Fruit fly (Drosophila melanogaster) whole organism, embryonic: ENCODE data around the gene h-cup.
A peak's percentile ranks its signal among the peaks of the same experiment; 100 is the strongest.

Experiments used
- B-H2 ChIP-seq: fragments of 200-800 bp; sonication (Bioruptor generic); optimal IDR thresholded peaks from 2 replicates; lab custom pipeline; 2018; ENCODE audit warnings: missing biosample characterization, mild to moderate bottlenecking, missing genetic modification characterization
- BEAF-32 ChIP-seq: fragments of 200-800 bp; sonication (Bioruptor generic); optimal IDR thresholded peaks from 3 replicates; lab custom pipeline; 2017; ENCODE audit warnings: missing biosample characterization, missing genetic modification characterization, mild to moderate bottlenecking, moderate library complexity, missing genetic modification reagents
- Bteb2 ChIP-seq: fragments of 200-800 bp; sonication (Bioruptor generic); optimal IDR thresholded peaks from 2 replicates; lab custom pipeline; 2016; ENCODE audit warnings: missing biosample characterization, missing genetic modification characterization
- CG12104 ChIP-seq: fragments of 200-800 bp; sonication (Bioruptor generic); optimal IDR thresholded peaks from 3 replicates; lab custom pipeline; 2016; ENCODE audit warnings: missing biosample characterization, missing genetic modification characterization
- CG12236 ChIP-seq: fragments of 200-800 bp; sonication (Bioruptor generic); optimal IDR thresholded peaks from 2 replicates; lab custom pipeline; 2016; ENCODE audit warnings: missing biosample characterization, missing genetic modification characterization
- CG12659 ChIP-seq: fragments of 200-800 bp; sonication (Bioruptor generic); optimal IDR thresholded peaks from 3 replicates; lab custom pipeline; 2017; ENCODE audit warnings: mild to moderate bottlenecking, missing biosample characterization, missing genetic modification reagents, missing genetic modification characterization
- CG12942 ChIP-seq: fragments of 200-800 bp; sonication (Bioruptor generic); optimal IDR thresholded peaks from 3 replicates; lab custom pipeline; 2016; ENCODE audit warnings: missing biosample characterization, missing genetic modification characterization
- CG14667 ChIP-seq: fragments of 200-800 bp; sonication (Bioruptor generic); IDR thresholded peaks from 2 replicates; pipeline ENCODE4 v1.3.6; 2022; ENCODE audit warnings: missing biosample characterization, missing genetic modification characterization
- CG17186 ChIP-seq: fragments of 200-800 bp; sonication (Bioruptor generic); optimal IDR thresholded peaks from 3 replicates; lab custom pipeline; 2017; ENCODE audit warnings: missing biosample characterization, missing genetic modification reagents, missing genetic modification characterization
- CG17829 ChIP-seq: fragments of 200-800 bp; optimal IDR thresholded peaks from 2 replicates; lab custom pipeline; 2019; ENCODE audit warnings: missing biosample characterization, mild to moderate bottlenecking, missing genetic modification characterization, moderate library complexity
- CG18011 ChIP-seq: fragments of 200-800 bp; sonication (Bioruptor generic); optimal IDR thresholded peaks from 2 replicates; lab custom pipeline; 2017; ENCODE audit warnings: missing biosample characterization, missing genetic modification characterization, mild to moderate bottlenecking, moderate library complexity, missing genotype
- CG2116 ChIP-seq: fragments of 200-800 bp; sonication (Bioruptor generic); optimal IDR thresholded peaks from 3 replicates; lab custom pipeline; 2018; ENCODE audit warnings: missing biosample characterization, mild to moderate bottlenecking, missing genetic modification characterization
- CG2129 ChIP-seq: fragments of 200-800 bp; sonication (Bioruptor generic); IDR thresholded peaks from 2 replicates; pipeline ENCODE4 v1.3.6; 2022; ENCODE audit warnings: missing biosample characterization, missing genetic modification characterization; ENCODE audit not compliant: partially characterized antibody
- CG30020 ChIP-seq: fragments of 200-800 bp; optimal IDR thresholded peaks from 2 replicates; lab custom pipeline; 2019; ENCODE audit warnings: missing biosample characterization, mild to moderate bottlenecking, missing genetic modification characterization, moderate library complexity
- CG3065 ChIP-seq: fragments of 200-800 bp; sonication (Bioruptor generic); optimal IDR thresholded peaks from 2 replicates; lab custom pipeline; 2016; ENCODE audit warnings: missing biosample characterization, missing genetic modification characterization
- CG3407 ChIP-seq: fragments of 200-800 bp; sonication (Bioruptor generic); optimal IDR thresholded peaks from 2 replicates; lab custom pipeline; 2018; ENCODE audit warnings: missing biosample characterization, mild to moderate bottlenecking, missing genetic modification characterization
- CG6791 ChIP-seq: fragments of 200-800 bp; sonication (Bioruptor generic); IDR thresholded peaks from 3 replicates; pipeline ENCODE4 v1.3.6; 2022; ENCODE audit warnings: missing biosample characterization, missing genetic modification characterization; ENCODE audit not compliant: partially characterized antibody
- CG7357 ChIP-seq: fragments of 200-800 bp; sonication (Bioruptor generic); IDR thresholded peaks from 3 replicates; pipeline ENCODE4 v1.3.6; 2022; ENCODE audit warnings: missing biosample characterization, missing genetic modification characterization
- CG7372 ChIP-seq: fragments of 200-800 bp; sonication (Bioruptor generic); IDR thresholded peaks from 2 replicates; pipeline ENCODE4 v1.3.6; 2022; ENCODE audit warnings: missing biosample characterization, missing genetic modification characterization
- CG7963 ChIP-seq: fragments of 200-800 bp; sonication (Bioruptor generic); IDR thresholded peaks from 3 replicates; pipeline ENCODE4 v1.3.6; 2022; ENCODE audit warnings: missing biosample characterization, missing genetic modification characterization; ENCODE audit not compliant: partially characterized antibody
- CG8944 ChIP-seq: fragments of 200-800 bp; sonication (Bioruptor generic); optimal IDR thresholded peaks from 3 replicates; lab custom pipeline; 2016; ENCODE audit warnings: missing biosample characterization, missing genetic modification characterization
- CG9727 ChIP-seq: fragments of 200-800 bp; sonication (Bioruptor generic); optimal IDR thresholded peaks from 3 replicates; lab custom pipeline; 2017; ENCODE audit warnings: missing biosample characterization, mild to moderate bottlenecking, missing genetic modification characterization
- CG9797 ChIP-seq: fragments of 200-800 bp; sonication (Bioruptor generic); optimal IDR thresholded peaks from 3 replicates; lab custom pipeline; 2018; ENCODE audit warnings: missing biosample characterization, mild to moderate bottlenecking, missing genetic modification characterization
- CTCF ChIP-seq: fragments of 200-800 bp; sonication (Bioruptor generic); optimal IDR thresholded peaks from 2 replicates; lab custom pipeline; 2017; ENCODE audit warnings: missing biosample characterization, mild to moderate bottlenecking, missing genetic modification characterization, moderate library complexity
- E2f2 ChIP-seq: fragments of 200-800 bp; sonication (Bioruptor generic); IDR thresholded peaks from 2 replicates; pipeline ENCODE4 v1.3.6; 2022; ENCODE audit warnings: missing biosample characterization, missing genetic modification characterization
- HHEX ChIP-seq: fragments of 200-800 bp; sonication (Bioruptor generic); optimal IDR thresholded peaks from 3 replicates; lab custom pipeline; 2017; ENCODE audit warnings: missing biosample characterization, mild to moderate bottlenecking, missing genetic modification characterization, missing genetic modification reagents
- HLH54F ChIP-seq: fragments of 200-800 bp; sonication (Bioruptor generic); optimal IDR thresholded peaks from 3 replicates; lab custom pipeline; 2016; ENCODE audit warnings: missing biosample characterization, missing genetic modification characterization
- Hand ChIP-seq: fragments of 200-800 bp; sonication (Bioruptor generic); optimal IDR thresholded peaks from 2 replicates; lab custom pipeline; 2017; ENCODE audit warnings: mild to moderate bottlenecking, missing biosample characterization, missing genetic modification reagents, missing genetic modification characterization
- HmgD ChIP-seq: fragments of 200-800 bp; sonication (Bioruptor generic); optimal IDR thresholded peaks from 3 replicates; lab custom pipeline; 2016; ENCODE audit warnings: missing biosample characterization, missing genetic modification characterization
- Mad ChIP-seq: fragments of 200-800 bp; sonication (Bioruptor generic); optimal IDR thresholded peaks from 2 replicates; lab custom pipeline; 2016; ENCODE audit warnings: missing biosample characterization, missing genetic modification characterization
- Mes4 ChIP-seq: fragments of 200-800 bp; sonication (Bioruptor generic); optimal IDR thresholded peaks from 2 replicates; lab custom pipeline; 2016; ENCODE audit warnings: missing biosample characterization, missing genetic modification characterization
- NC2α ChIP-seq: fragments of 200-800 bp; sonication (Bioruptor generic); optimal IDR thresholded peaks from 2 replicates; lab custom pipeline; 2016; ENCODE audit warnings: missing biosample characterization, missing genetic modification characterization
- Sox102F ChIP-seq: fragments of 200-800 bp; sonication (Bioruptor generic); optimal IDR thresholded peaks from 2 replicates; lab custom pipeline; 2018; ENCODE audit warnings: missing biosample characterization, mild to moderate bottlenecking, missing genetic modification characterization, moderate library complexity
- Sry-δ ChIP-seq: fragments of 200-800 bp; sonication (Bioruptor generic); optimal IDR thresholded peaks from 2 replicates; lab custom pipeline; 2016; ENCODE audit warnings: missing biosample characterization, missing genetic modification characterization
- Trl ChIP-seq, 3 experiments: fragments of >200 bp in 2 of 3; fragments of 200-800 bp in 1 of 3; sonication (Bioruptor generic) in 1 of 3; optimal IDR thresholded peaks; 2 replicates in 1 of 3; 3 replicates in 2 of 3; lab custom pipeline; 2016 to 2017; ENCODE audit warnings: missing biosample characterization in 1 of 3, missing genetic modification characterization in 1 of 3
- ac ChIP-seq: fragments of 200-800 bp; sonication (Bioruptor generic); optimal IDR thresholded peaks from 3 replicates; lab custom pipeline; 2017; ENCODE audit warnings: missing biosample characterization, mild to moderate bottlenecking, missing genetic modification characterization
- dan ChIP-seq: fragments of 200-800 bp; sonication (Bioruptor generic); IDR thresholded peaks from 2 replicates; pipeline ENCODE4 v1.3.6; 2022; ENCODE audit warnings: missing biosample characterization, missing genetic modification characterization
- en ChIP-seq: fragments of 200-800 bp; sonication (Bioruptor generic); optimal IDR thresholded peaks from 2 replicates; lab custom pipeline; 2016; ENCODE audit warnings: missing biosample characterization, missing genetic modification characterization
- ewg ChIP-seq: fragments of 200-800 bp; sonication (Bioruptor generic); optimal IDR thresholded peaks from 3 replicates; lab custom pipeline; 2017; ENCODE audit warnings: mild to moderate bottlenecking, missing biosample characterization, missing genetic modification reagents, missing genetic modification characterization
- fd3F ChIP-seq: fragments of 200-800 bp; sonication (Bioruptor generic); optimal IDR thresholded peaks from 2 replicates; lab custom pipeline; 2018; ENCODE audit warnings: missing biosample characterization, mild to moderate bottlenecking, missing genetic modification characterization, moderate library complexity
- grau ChIP-seq: fragments of 200-800 bp; optimal IDR thresholded peaks from 3 replicates; lab custom pipeline; 2019; ENCODE audit warnings: missing biosample characterization, mild to moderate bottlenecking, missing genetic modification characterization, moderate library complexity
- ind ChIP-seq: fragments of 200-800 bp; sonication (Bioruptor generic); optimal IDR thresholded peaks from 3 replicates; lab custom pipeline; 2016; ENCODE audit warnings: missing biosample characterization, missing genetic modification characterization
- lmd ChIP-seq: fragments of 200-800 bp; sonication (Bioruptor generic); IDR thresholded peaks from 2 replicates; pipeline ENCODE4 v1.3.6; 2022; ENCODE audit warnings: missing biosample characterization, missing genetic modification characterization
- luna ChIP-seq: fragments of 200-800 bp; sonication (Bioruptor generic); optimal IDR thresholded peaks from 2 replicates; lab custom pipeline; 2016; ENCODE audit warnings: missing biosample characterization, missing genetic modification characterization
- nerfin-1 ChIP-seq: fragments of 200-800 bp; sonication (Bioruptor generic); optimal IDR thresholded peaks from 3 replicates; lab custom pipeline; 2019; ENCODE audit warnings: missing biosample characterization, mild to moderate bottlenecking, missing genetic modification characterization, moderate library complexity
- oc ChIP-seq: fragments of 200-800 bp; sonication (Bioruptor generic); optimal IDR thresholded peaks from 2 replicates; lab custom pipeline; 2018; ENCODE audit warnings: missing biosample characterization, mild to moderate bottlenecking, missing genetic modification characterization, moderate library complexity
- ttk ChIP-seq: fragments of 200-800 bp; sonication (Bioruptor generic); IDR thresholded peaks from 2 replicates; pipeline ENCODE4 v2.1.2; 2022; ENCODE audit warnings: missing biosample characterization, missing genetic modification characterization
- wor ChIP-seq: fragments of 200-800 bp; sonication (Bioruptor generic); IDR thresholded peaks from 2 replicates; pipeline ENCODE4 v1.3.6; 2022; ENCODE audit warnings: missing biosample characterization, missing genetic modification characterization
- z ChIP-seq: fragments of 200-800 bp; sonication (Bioruptor generic); IDR thresholded peaks from 3 replicates; pipeline ENCODE4 v1.3.6; 2022; ENCODE audit warnings: missing biosample characterization, missing genetic modification characterization
- zfh2 ChIP-seq: fragments of 200-800 bp; sonication (Bioruptor generic); optimal IDR thresholded peaks from 2 replicates; lab custom pipeline; 2016; ENCODE audit warnings: missing biosample characterization, missing genetic modification characterization

The h-cup gene

dm6 chr3R:15408131-15408731 is 25.5 kb upstream of the h-cup start, which contains the start of gene Atx2 (continued):
- peak; percentile 7 for TF ChIP-seq nerfin-1 (tag; lab: Kevin White, UChicago)
- TF ChIP-seq Hand = no peak
- peak; percentile 97 for TF ChIP-seq CG2116 (GFP tag; lab: Kevin White, UChicago)
- no peak for TF ChIP-seq wor (GFP tag; lab: Robert Waterston, UW)
- TF ChIP-seq B-H2 = no peak
- TF ChIP-seq Sry-δ (GFP tag; lab: Kevin White, UChicago) = peak; percentile 97
- TF ChIP-seq CG18011 (GFP tag; lab: Kevin White, UChicago) = no peak
- no peak for TF ChIP-seq NC2α (GFP tag; lab: Kevin White, UChicago)
- TF ChIP-seq ind = no peak
- TF ChIP-seq BEAF-32 (GFP tag; lab: Kevin White, UChicago) = peak; percentile 99
- peak; percentile 53 for TF ChIP-seq Mad (GFP tag; lab: Kevin White, UChicago)
- TF ChIP-seq CG17829 (tag; lab: Kevin White, UChicago) = peak; percentile 42
- peak; percentile 90 for TF ChIP-seq CG7963 (GFP tag; lab: Robert Waterston, UW)
- TF ChIP-seq lmd = no peak; the same call in 1 of the 2 replicates
- TF ChIP-seq oc (tag; lab: Kevin White, UChicago) = no peak
- peak; percentile 27 for TF ChIP-seq CG30020 (tag; lab: Kevin White, UChicago)
- no peak for TF ChIP-seq dan (GFP tag; lab: Robert Waterston, UW)
- no peak for TF ChIP-seq Sox102F
- TF ChIP-seq en (GFP tag; lab: Kevin White, UChicago) = no peak
- no peak for TF ChIP-seq CG7357
- no peak for TF ChIP-seq CG7372 (GFP tag; lab: Robert Waterston, UW)
- peak; percentile 87 for TF ChIP-seq CG2129 (GFP tag; lab: Robert Waterston, UW)
- TF ChIP-seq z (GFP tag; lab: Robert Waterston, UW) = no peak
- TF ChIP-seq Trl (optimal IDR thresholded peaks at IDR 0.05; lab: Kevin White, UChicago) = no peak
- TF ChIP-seq Trl (GFP tag; optimal IDR thresholded peaks at IDR 0.05; lab: Kevin White, UChicago) = peak; percentile 24
- peak; percentile 7 for TF ChIP-seq CG8944 (GFP tag; lab: Kevin White, UChicago)
- TF ChIP-seq CG17186 = peak; percentile 97
- peak; percentile 24 for TF ChIP-seq Bteb2
- peak; percentile 69 for TF ChIP-seq CTCF
- TF ChIP-seq CG3065 (GFP tag; lab: Kevin White, UChicago) = peak; percentile 11
- no peak for TF ChIP-seq Mes4 (GFP tag; lab: Kevin White, UChicago)
- peak; percentile 51 for TF ChIP-seq CG9797 (GFP tag; lab: Kevin White, UChicago)
- no peak for TF ChIP-seq CG9727 (GFP tag; lab: Kevin White, UChicago)
- peak; percentile 78 for TF ChIP-seq ewg (GFP tag; lab: Kevin White, UChicago)
- no peak for TF ChIP-seq CG14667 (GFP tag; lab: Robert Waterston, UW)
- peak; percentile 78 for TF ChIP-seq CG12659 (GFP tag; lab: Kevin White, UChicago)
- TF ChIP-seq CG6791 = peak; percentile 92
- peak; percentile 31 for TF ChIP-seq luna
- TF ChIP-seq CG3407 (GFP tag; lab: Kevin White, UChicago) = peak; percentile 8
- TF ChIP-seq grau (tag; lab: Kevin White, UChicago) = peak; percentile 15
- no peak for TF ChIP-seq CG12236 (GFP tag; lab: Kevin White, UChicago)
- peak; percentile 74 for TF ChIP-seq zfh2 (GFP tag; lab: Kevin White, UChicago)
- TF ChIP-seq HHEX (GFP tag; lab: Kevin White, UChicago) = peak; percentile 15
- TF ChIP-seq HLH54F (GFP tag; lab: Kevin White, UChicago) = peak; percentile 59
- TF ChIP-seq HmgD (GFP tag; lab: Kevin White, UChicago) = peak; percentile 70
- TF ChIP-seq ttk (GFP tag; lab: Robert Waterston, UW) = no peak; the same call in 1 of the 2 replicates
- TF ChIP-seq CG12104 (GFP tag; lab: Kevin White, UChicago) = no peak
- no peak for TF ChIP-seq fd3F (GFP tag; lab: Kevin White, UChicago)
- no peak for TF ChIP-seq ac
- peak; percentile 19 for TF ChIP-seq CG12942
- peak; percentile 98 for TF ChIP-seq E2f2
